Fruit fly (Drosophila melanogaster) whole organism, embryonic: ENCODE data around the gene GstZ1.

Experiments
- Ada2b ChIP-seq: fragments of 200-800 bp; sonication (Bioruptor generic); IDR thresholded peaks from 2 replicates; pipeline ENCODE4 v1.3.6; 2022; ENCODE audit warnings: missing biosample characterization, missing genetic modification characterization
- Antp ChIP-seq: fragments of 200-800 bp; sonication (Bioruptor generic); optimal IDR thresholded peaks from 3 replicates; lab custom pipeline; 2016; ENCODE audit warnings: missing biosample characterization, missing genetic modification characterization
- Atf6 ChIP-seq: fragments of 200-800 bp; sonication (Bioruptor generic); IDR thresholded peaks from 2 replicates; pipeline ENCODE4 v1.3.6; 2022; ENCODE audit warnings: missing biosample characterization, missing genetic modification characterization
- CG12942 ChIP-seq: fragments of 200-800 bp; sonication (Bioruptor generic); optimal IDR thresholded peaks from 3 replicates; lab custom pipeline; 2016; ENCODE audit warnings: missing biosample characterization, missing genetic modification characterization
- CG14710 ChIP-seq: fragments of 200-800 bp; sonication (Bioruptor generic); optimal IDR thresholded peaks from 3 replicates; lab custom pipeline; 2019; ENCODE audit warnings: missing biosample characterization, mild to moderate bottlenecking, missing genetic modification characterization, moderate library complexity
- CG15073 ChIP-seq: fragments of 200-800 bp; sonication (Bioruptor generic); optimal IDR thresholded peaks from 2 replicates; lab custom pipeline; 2016; ENCODE audit warnings: missing biosample characterization, missing genetic modification characterization
- CG16815 ChIP-seq: fragments of 200-800 bp; sonication (Bioruptor generic); optimal IDR thresholded peaks from 3 replicates; lab custom pipeline; 2017; ENCODE audit warnings: missing biosample characterization, mild to moderate bottlenecking, missing genetic modification characterization
- CG17802 ChIP-seq: fragments of 200-800 bp; sonication (Bioruptor generic); optimal IDR thresholded peaks from 2 replicates; lab custom pipeline; 2018; ENCODE audit warnings: missing biosample characterization, mild to moderate bottlenecking, missing genetic modification characterization, moderate library complexity
- CG18599 ChIP-seq: fragments of 200-800 bp; sonication (Bioruptor generic); optimal IDR thresholded peaks from 3 replicates; lab custom pipeline; 2017; ENCODE audit warnings: missing biosample characterization, missing genetic modification characterization, mild to moderate bottlenecking, moderate library complexity, missing genetic modification reagents
- CG2712 ChIP-seq: fragments of 200-800 bp; optimal IDR thresholded peaks from 3 replicates; lab custom pipeline; 2019; ENCODE audit warnings: missing biosample characterization, mild to moderate bottlenecking, missing genetic modification characterization, moderate library complexity
- CG30403 ChIP-seq: fragments of 200-800 bp; sonication (Bioruptor generic); optimal IDR thresholded peaks from 3 replicates; lab custom pipeline; 2016; ENCODE audit warnings: missing biosample characterization, missing genetic modification characterization
- CG32532 ChIP-seq: fragments of 200-800 bp; sonication (Bioruptor generic); IDR thresholded peaks from 2 replicates; pipeline ENCODE4 v1.3.6; 2022; ENCODE audit warnings: missing biosample characterization, missing genetic modification characterization
- CG4730 ChIP-seq: fragments of 200-800 bp; sonication (Bioruptor generic); IDR thresholded peaks from 2 replicates; pipeline ENCODE4 v1.3.6; 2022; ENCODE audit warnings: missing biosample characterization, missing genetic modification characterization
- CG7839 ChIP-seq: fragments of 200-800 bp; sonication (Bioruptor generic); optimal IDR thresholded peaks from 3 replicates; lab custom pipeline; 2018; ENCODE audit warnings: missing biosample characterization, mild to moderate bottlenecking, missing genetic modification characterization, moderate library complexity
- CG8281 ChIP-seq: fragments of 200-800 bp; sonication (Bioruptor generic); optimal IDR thresholded peaks from 2 replicates; lab custom pipeline; 2018; ENCODE audit warnings: missing biosample characterization, mild to moderate bottlenecking, missing genetic modification characterization, moderate library complexity
- CG8290 ChIP-seq, 3 experiments: fragments of 200-800 bp; sonication (Bioruptor generic); optimal IDR thresholded peaks; 2 replicates each; lab custom pipeline; 2016 to 2019; ENCODE audit warnings: missing biosample characterization in 3 of 3, missing genetic modification characterization in 3 of 3, mild to moderate bottlenecking in 2 of 3, moderate library complexity in 1 of 3
- CG8359 ChIP-seq: fragments of 200-800 bp; sonication (Bioruptor generic); optimal IDR thresholded peaks from 2 replicates; lab custom pipeline; 2017; ENCODE audit warnings: missing biosample characterization, mild to moderate bottlenecking, missing genetic modification characterization, borderline replicate concordance
- CG9932 ChIP-seq: fragments of 200-800 bp; sonication (Bioruptor generic); IDR thresholded peaks from 2 replicates; pipeline ENCODE4 v1.3.6; 2022; ENCODE audit warnings: missing biosample characterization, missing genetic modification characterization
- Deaf1 ChIP-seq: fragments of 200-800 bp; optimal IDR thresholded peaks from 3 replicates; lab custom pipeline; 2019; ENCODE audit warnings: missing biosample characterization, mild to moderate bottlenecking, missing genetic modification characterization, moderate library complexity
- ERR ChIP-seq: fragments of 200-800 bp; sonication (Bioruptor generic); optimal IDR thresholded peaks from 2 replicates; lab custom pipeline; 2016; ENCODE audit warnings: missing biosample characterization, missing genetic modification characterization
- Eip74EF ChIP-seq, 2 experiments: fragments of 200-800 bp in 1 of 2; fragments of >200 bp in 1 of 2; sonication (Bioruptor generic) in 1 of 2; optimal IDR thresholded peaks; 2 replicates each; lab custom pipeline; 2017 to 2019; ENCODE audit warnings: missing biosample characterization in 2 of 2, missing genetic modification characterization in 2 of 2, mild to moderate bottlenecking in 1 of 2, moderate library complexity in 1 of 2
- HmgZ ChIP-seq: fragments of 200-800 bp; sonication (Bioruptor generic); optimal IDR thresholded peaks from 2 replicates; lab custom pipeline; 2018; ENCODE audit warnings: missing biosample characterization, mild to moderate bottlenecking, missing genetic modification characterization
- Jarid2 ChIP-seq: fragments of 200-800 bp; sonication (Bioruptor generic); optimal IDR thresholded peaks from 3 replicates; lab custom pipeline; 2017; ENCODE audit warnings: mild to moderate bottlenecking, missing biosample characterization, missing genetic modification reagents, missing genetic modification characterization
- NC2α ChIP-seq: fragments of 200-800 bp; sonication (Bioruptor generic); optimal IDR thresholded peaks from 2 replicates; lab custom pipeline; 2016; ENCODE audit warnings: missing biosample characterization, missing genetic modification characterization
- Nf-YC ChIP-seq: fragments of 200-800 bp; optimal IDR thresholded peaks from 3 replicates; lab custom pipeline; 2019; ENCODE audit warnings: missing biosample characterization, mild to moderate bottlenecking, missing genetic modification characterization, moderate library complexity
- al ChIP-seq: fragments of 200-800 bp; sonication (Bioruptor generic); IDR thresholded peaks from 2 replicates; pipeline ENCODE4 v1.3.6; 2022; ENCODE audit warnings: missing biosample characterization, missing genetic modification characterization
- ara ChIP-seq: fragments of 200-800 bp; sonication (Bioruptor generic); IDR thresholded peaks from 2 replicates; pipeline ENCODE4 v1.3.6; 2022; ENCODE audit warnings: missing biosample characterization, missing genetic modification characterization
- caup ChIP-seq: fragments of 200-800 bp; sonication (Bioruptor generic); optimal IDR thresholded peaks from 3 replicates; lab custom pipeline; 2017; ENCODE audit warnings: missing biosample characterization, mild to moderate bottlenecking, missing genetic modification characterization, moderate library complexity; ENCODE audit not compliant: severe bottlenecking
- ci ChIP-seq: fragments of 200-800 bp; sonication (Bioruptor generic); IDR thresholded peaks from 3 replicates; pipeline ENCODE4 v1.3.6; 2022; ENCODE audit warnings: missing biosample characterization, missing genetic modification characterization
- crol ChIP-seq: fragments of 200-800 bp; sonication (Bioruptor generic); IDR thresholded peaks from 2 replicates; pipeline ENCODE4 v1.3.6; 2022; ENCODE audit warnings: missing biosample characterization, missing genetic modification characterization
- eve ChIP-seq, 2 experiments: fragments of >200 bp; optimal IDR thresholded peaks; 2 replicates each; lab custom pipeline; 2017; ENCODE audit warnings: missing biosample characterization in 2 of 2, missing genetic modification characterization in 2 of 2
- fd96Cb ChIP-seq: fragments of 200-800 bp; sonication (Bioruptor generic); optimal IDR thresholded peaks from 2 replicates; lab custom pipeline; 2018; ENCODE audit warnings: missing biosample characterization, mild to moderate bottlenecking, missing genetic modification characterization, moderate library complexity
- ftz-f1 ChIP-seq: fragments of 200-800 bp; sonication (Bioruptor generic); optimal IDR thresholded peaks from 2 replicates; lab custom pipeline; 2016; ENCODE audit warnings: missing biosample characterization, missing genetic modification characterization
- h ChIP-seq: fragments of >200 bp; optimal IDR thresholded peaks from 2 replicates; lab custom pipeline; 2017
- hkb ChIP-seq, 2 experiments: fragments of 200-800 bp in 1 of 2; fragments of >200 bp in 1 of 2; sonication (Bioruptor generic) in 1 of 2; IDR thresholded peaks in 1 of 2; optimal IDR thresholded peaks in 1 of 2; 2 replicates each; pipeline versions ENCODE4 v1.3.6 to Lab custom; 2017 to 2022; ENCODE audit warnings: missing biosample characterization in 1 of 2, missing genetic modification characterization in 1 of 2
- ken ChIP-seq: fragments of 200-800 bp; sonication (Bioruptor generic); IDR thresholded peaks from 3 replicates; pipeline ENCODE4 v1.3.6; 2022; ENCODE audit warnings: missing biosample characterization, missing genetic modification characterization
- nau ChIP-seq: fragments of 200-800 bp; sonication (Bioruptor generic); optimal IDR thresholded peaks from 3 replicates; lab custom pipeline; 2017; ENCODE audit warnings: missing biosample characterization, mild to moderate bottlenecking, missing genetic modification characterization, missing genetic modification reagents
- pho ChIP-seq: fragments of 200-800 bp; sonication (Bioruptor generic); optimal IDR thresholded peaks from 2 replicates; lab custom pipeline; 2016; ENCODE audit warnings: missing biosample characterization, missing genetic modification characterization
- schlank ChIP-seq: fragments of 200-800 bp; sonication (Bioruptor generic); optimal IDR thresholded peaks from 2 replicates; lab custom pipeline; 2018; ENCODE audit warnings: missing biosample characterization, mild to moderate bottlenecking, missing genetic modification characterization
- slp2 ChIP-seq: fragments of 200-800 bp; sonication (Bioruptor generic); optimal IDR thresholded peaks from 2 replicates; lab custom pipeline; 2016; ENCODE audit warnings: missing biosample characterization, missing genetic modification characterization
- sqz ChIP-seq: fragments of 200-800 bp; sonication (Bioruptor generic); optimal IDR thresholded peaks from 3 replicates; lab custom pipeline; 2018; ENCODE audit warnings: missing biosample characterization, mild to moderate bottlenecking, missing genetic modification characterization
- tin ChIP-seq: fragments of 200-800 bp; sonication (Bioruptor generic); optimal IDR thresholded peaks from 3 replicates; lab custom pipeline; 2016; ENCODE audit warnings: missing biosample characterization, missing genetic modification characterization
- ttk ChIP-seq: fragments of 200-800 bp; sonication (Bioruptor generic); IDR thresholded peaks from 2 replicates; pipeline ENCODE4 v2.1.2; 2022; ENCODE audit warnings: missing biosample characterization, missing genetic modification characterization
- tx ChIP-seq: fragments of 200-800 bp; sonication (Bioruptor generic); optimal IDR thresholded peaks from 2 replicates; lab custom pipeline; 2016; ENCODE audit warnings: missing biosample characterization, missing genetic modification characterization
- vvl ChIP-seq: fragments of 200-800 bp; sonication (Bioruptor generic); IDR thresholded peaks from 2 replicates; pipeline ENCODE4 v1.3.6; 2022; ENCODE audit warnings: missing biosample characterization, missing genetic modification characterization
- zf30C ChIP-seq: fragments of 200-800 bp; sonication (Bioruptor generic); optimal IDR thresholded peaks from 3 replicates; lab custom pipeline; 2018; ENCODE audit warnings: missing biosample characterization, mild to moderate bottlenecking, missing genetic modification characterization
- zfh2 ChIP-seq: fragments of 200-800 bp; sonication (Bioruptor generic); optimal IDR thresholded peaks from 2 replicates; lab custom pipeline; 2016; ENCODE audit warnings: missing biosample characterization, missing genetic modification characterization

GstZ1 gene

DNA sequence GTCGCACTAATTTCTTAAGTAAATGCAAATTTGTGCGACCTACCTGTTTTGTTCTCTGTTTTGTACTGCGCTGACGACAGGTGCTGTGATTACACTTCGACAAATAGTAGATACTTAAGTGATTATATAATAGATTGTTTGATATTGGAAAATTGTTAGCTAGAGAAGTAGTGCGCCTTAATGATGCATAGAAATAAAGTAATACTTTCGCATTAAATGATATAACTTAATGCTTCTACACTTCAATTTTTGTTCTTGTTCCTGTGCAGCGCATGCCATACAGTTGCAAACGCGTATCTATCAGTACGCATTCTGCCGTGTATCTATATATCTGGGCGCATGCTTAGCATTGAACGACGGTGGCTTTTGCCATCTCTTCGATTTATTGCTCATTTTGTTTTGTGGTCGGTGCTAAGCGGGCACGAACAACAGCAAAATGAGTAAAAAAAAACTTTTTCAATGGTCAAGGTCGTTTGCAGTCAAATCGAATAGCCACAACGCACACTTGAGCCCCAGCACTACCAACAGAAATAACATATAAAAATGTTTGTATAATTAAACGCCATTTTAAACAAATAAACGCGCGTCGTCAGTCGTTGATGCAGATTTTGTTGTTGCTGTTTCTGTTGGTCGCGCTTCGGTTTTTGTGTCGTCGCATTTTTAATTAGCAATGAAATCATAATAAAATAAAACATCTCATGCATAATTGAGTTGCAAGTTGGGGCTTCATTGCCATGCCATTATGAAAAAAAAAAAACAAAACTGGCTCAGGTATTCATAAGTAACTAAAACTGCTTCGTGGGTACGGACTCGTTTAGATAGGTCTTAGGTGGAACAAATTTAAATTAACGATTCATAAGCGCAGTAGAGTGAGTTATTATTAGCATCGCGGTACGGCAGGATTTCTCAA lies 25.7 kb downstream of the GstZ1 start (continued):
- TF ChIP-seq Jarid2 (GFP tag; lab: Kevin White, UChicago) = no peak
- TF ChIP-seq CG8359 (GFP tag; lab: Kevin White, UChicago) = peak; percentile 7
- peak; percentile 23 for TF ChIP-seq Deaf1 (tag; lab: Kevin White, UChicago)
- TF ChIP-seq tx (GFP tag; lab: Kevin White, UChicago) = peak; percentile 7
- TF ChIP-seq schlank (tag; lab: Kevin White, UChicago) = peak; percentile 26
- TF ChIP-seq crol (GFP tag; lab: Robert Waterston, UW) = no peak
- TF ChIP-seq CG8290 (GFP tag; optimal IDR thresholded peaks at IDR 0.05; lab: Kevin White, UChicago) = no peak
- peak in 1 of 2 experiments; percentile 51 for TF ChIP-seq CG8290 (tag; optimal IDR thresholded peaks at IDR 0.05; lab: Kevin White, UChicago)
- peak; percentile 50 for TF ChIP-seq CG18599 (GFP tag; lab: Kevin White, UChicago)
- peak; percentile 27 for TF ChIP-seq CG2712 (tag; lab: Kevin White, UChicago)
- TF ChIP-seq Nf-YC (tag; lab: Kevin White, UChicago) = peak; percentile 41
- peak; percentile 43 for TF ChIP-seq sqz (GFP tag; lab: Kevin White, UChicago)
- TF ChIP-seq Ada2b (GFP tag; lab: Robert Waterston, UW) = 0 out of 2 replicates have a peak, but pooled peaks have one; percentile 32
- TF ChIP-seq eve (GFP tag; optimal IDR thresholded peaks at IDR 0.05; lab: Kevin White, UChicago) = peak in 1 of 2 experiments; percentile 67
- peak; percentile 47 for TF ChIP-seq ftz-f1 (GFP tag; lab: Kevin White, UChicago)
- TF ChIP-seq CG30403 (GFP tag; lab: Kevin White, UChicago) = peak; percentile 36
- peak; percentile 61 for TF ChIP-seq CG7839 (tag; lab: Kevin White, UChicago)
- TF ChIP-seq CG14710 (tag; lab: Kevin White, UChicago) = no peak
- TF ChIP-seq zfh2 (GFP tag; lab: Kevin White, UChicago) = peak; percentile 4
- TF ChIP-seq caup = peak; percentile 45
- TF ChIP-seq ci (GFP tag; lab: Robert Waterston, UW) = 0 out of 3 replicates have a peak, but pooled peaks have one; percentile 19
- peak; percentile 52 for TF ChIP-seq CG9932 (GFP tag; lab: Robert Waterston, UW)
- no peak for TF ChIP-seq h (lab: Kevin White, UChicago)
- 0 out of 2 replicates have a peak, but pooled peaks have one; percentile 33 for TF ChIP-seq Atf6 (GFP tag; lab: Robert Waterston, UW)
- TF ChIP-seq al (GFP tag; lab: Robert Waterston, UW) = peak; percentile 43; the same call in 1 of the 2 replicates
- peak; percentile 83 for TF ChIP-seq vvl (GFP tag; lab: Robert Waterston, UW)
- no peak for TF ChIP-seq ERR

DNA sequence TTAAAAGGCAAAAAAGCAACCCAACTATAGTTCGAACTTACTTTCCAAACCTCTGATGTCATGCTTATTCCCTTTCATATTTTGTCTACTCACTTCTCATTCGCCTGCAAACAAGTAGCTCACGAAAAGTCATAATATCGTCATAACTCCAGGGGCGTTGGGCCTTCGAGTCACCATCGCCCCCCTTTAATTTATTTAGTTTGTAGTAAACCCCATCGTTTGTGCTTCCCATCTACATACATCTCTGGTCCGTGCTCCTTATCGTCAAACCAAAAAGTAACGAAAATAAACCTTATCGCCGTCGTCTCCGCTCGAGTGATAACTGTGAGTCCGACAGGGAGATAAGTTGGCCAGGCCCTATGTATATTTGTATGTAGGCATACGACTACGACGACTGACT lies 27.4 kb downstream of the GstZ1 start:
- TF ChIP-seq pho (GFP tag; lab: Kevin White, UChicago) = peak; percentile 66
- peak; percentile 50 for TF ChIP-seq CG8281 (tag; lab: Kevin White, UChicago)
- peak; percentile 58; the same call in 1 of the 3 replicates for TF ChIP-seq ken
- TF ChIP-seq NC2α (GFP tag; lab: Kevin White, UChicago) = no peak
- TF ChIP-seq tin (GFP tag; lab: Kevin White, UChicago) = peak; percentile 39
- peak; percentile 73 for TF ChIP-seq CG32532 (GFP tag; lab: Robert Waterston, UW)
- TF ChIP-seq CG16815 (GFP tag; lab: Kevin White, UChicago) = peak; percentile 35
- peak; percentile 26 for TF ChIP-seq nau (GFP tag; lab: Kevin White, UChicago)
- TF ChIP-seq CG4730 (GFP tag; lab: Robert Waterston, UW) = peak; percentile 53; the same call in 1 of the 2 replicates
- no peak for TF ChIP-seq hkb (optimal IDR thresholded peaks at IDR 0.05; lab: Kevin White, UChicago)
- TF ChIP-seq hkb (GFP tag; IDR thresholded peaks at IDR 0.05; lab: Robert Waterston, UW) = peak; percentile 70; the same call in 1 of the 2 replicates
- no peak for TF ChIP-seq slp2 (GFP tag; lab: Kevin White, UChicago)
- TF ChIP-seq Deaf1 (tag; lab: Kevin White, UChicago) = peak; percentile 73
- TF ChIP-seq HmgZ (tag; lab: Kevin White, UChicago) = peak; percentile 90
- TF ChIP-seq zf30C (GFP tag; lab: Kevin White, UChicago) = no peak
- peak; percentile 49 for TF ChIP-seq Antp (GFP tag; lab: Kevin White, UChicago)
- no peak for TF ChIP-seq CG17802 (tag; lab: Kevin White, UChicago)
- TF ChIP-seq ttk (GFP tag; lab: Robert Waterston, UW) = no peak
- TF ChIP-seq CG12942 (GFP tag; lab: Kevin White, UChicago) = peak; percentile 24
- no peak for TF ChIP-seq CG15073 (GFP tag; lab: Kevin White, UChicago)
- peak in 1 of 2 experiments; percentile 33 for TF ChIP-seq Eip74EF (GFP tag; optimal IDR thresholded peaks at IDR 0.05; lab: Kevin White, UChicago)
- TF ChIP-seq crol (GFP tag; lab: Robert Waterston, UW) = no peak
- peak; percentile 41 for TF ChIP-seq fd96Cb (tag; lab: Kevin White, UChicago)
- TF ChIP-seq ara (GFP tag; lab: Robert Waterston, UW) = peak; percentile 43
